Worm (Caenorhabditis elegans) whole organism, L2 larva: ENCODE results near the gene chch-3.

ENCODE experiments used
- C34F6.9 ChIP-seq: fragments of 150-350 bp; optimal IDR thresholded peaks from 2 replicates; lab custom pipeline; 2014; ENCODE audit warnings: missing biosample characterization, missing genetic modification characterization
- F13H6.1 ChIP-seq: sonication (generic microtip); optimal IDR thresholded peaks from 2 replicates; lab custom pipeline; 2016; ENCODE audit warnings: missing genetic modification characterization, missing compliant biosample characterization
- Y55F3AM.14 ChIP-seq: fragments of 200-800 bp; sonication (Bioruptor generic); optimal IDR thresholded peaks from 2 replicates; lab custom pipeline; 2018; ENCODE audit warnings: mild to moderate bottlenecking, missing genetic modification characterization, missing compliant biosample characterization
- ZK546.5 ChIP-seq: sonication (generic microtip); optimal IDR thresholded peaks from 2 replicates; lab custom pipeline; 2017; ENCODE audit warnings: missing biosample characterization, missing genetic modification characterization
- alr-1 ChIP-seq: fragments of 150-350 bp; optimal IDR thresholded peaks from 2 replicates; lab custom pipeline; 2014; ENCODE audit warnings: missing biosample characterization, missing genetic modification characterization
- aly-2 ChIP-seq: fragments of 150-350 bp; optimal IDR thresholded peaks from 2 replicates; lab custom pipeline; 2014; ENCODE audit warnings: missing biosample characterization, missing genetic modification characterization
- ceh-16 ChIP-seq: fragments of 150-350 bp; optimal IDR thresholded peaks from 2 replicates; lab custom pipeline; 2014; ENCODE audit warnings: missing biosample characterization, missing genetic modification characterization
- crh-2 ChIP-seq: sonication (generic microtip); optimal IDR thresholded peaks from 2 replicates; lab custom pipeline; 2017; ENCODE audit warnings: missing biosample characterization, missing genetic modification characterization
- egl-27 ChIP-seq: sonication (generic microtip); optimal IDR thresholded peaks from 3 replicates; lab custom pipeline; 2017; ENCODE audit warnings: missing biosample characterization, missing genetic modification reagents, missing genetic modification characterization
- fos-1 ChIP-seq: fragments of 150-350 bp; optimal IDR thresholded peaks from 2 replicates; lab custom pipeline; 2014; ENCODE audit warnings: missing biosample characterization, missing genetic modification characterization
- gmeb-1 ChIP-seq: fragments of 150-350 bp; optimal IDR thresholded peaks from 2 replicates; lab custom pipeline; 2014; ENCODE audit warnings: missing biosample characterization, missing genetic modification characterization
- lin-13 ChIP-seq: fragments of 150-350 bp; optimal IDR thresholded peaks from 2 replicates; lab custom pipeline; 2014; ENCODE audit warnings: missing biosample characterization, missing genetic modification reagents, missing genetic modification characterization
- lin-39 ChIP-seq: fragments of 150-350 bp; optimal IDR thresholded peaks from 2 replicates; lab custom pipeline; 2014; ENCODE audit warnings: missing biosample characterization, missing genetic modification reagents, missing genetic modification characterization
- mab-5 ChIP-seq: fragments of 150-350 bp; optimal IDR thresholded peaks from 2 replicates; lab custom pipeline; 2014; ENCODE audit warnings: missing biosample characterization, missing genetic modification characterization
- mdl-1 ChIP-seq, 2 experiments: fragments of 150-350 bp in 1 of 2; sonication (generic microtip) in 1 of 2; optimal IDR thresholded peaks; 2 replicates each; lab custom pipeline; 2017; ENCODE audit warnings: missing biosample characterization in 2 of 2, missing genetic modification characterization in 2 of 2
- nhr-10 ChIP-seq: sonication (generic microtip); optimal IDR thresholded peaks from 2 replicates; lab custom pipeline; 2017; ENCODE audit warnings: missing biosample characterization, missing genetic modification characterization
- nhr-12 ChIP-seq: fragments of 150-350 bp; optimal IDR thresholded peaks from 2 replicates; lab custom pipeline; 2014; ENCODE audit warnings: missing biosample characterization, missing genetic modification characterization
- nhr-129 ChIP-seq: fragments of 150-350 bp; optimal IDR thresholded peaks from 2 replicates; lab custom pipeline; 2014; ENCODE audit warnings: missing biosample characterization, missing genetic modification characterization
- nhr-21 ChIP-seq: fragments of 150-350 bp; optimal IDR thresholded peaks from 2 replicates; lab custom pipeline; 2014; ENCODE audit warnings: missing biosample characterization, missing genetic modification characterization
- nhr-237 ChIP-seq: fragments of 150-350 bp; optimal IDR thresholded peaks from 2 replicates; lab custom pipeline; 2014; ENCODE audit warnings: missing biosample characterization, missing genetic modification characterization
- nhr-77 ChIP-seq: fragments of 150-350 bp; optimal IDR thresholded peaks from 2 replicates; lab custom pipeline; 2014; ENCODE audit warnings: missing biosample characterization, missing genetic modification characterization
- peb-1 ChIP-seq: fragments of 150-350 bp; optimal IDR thresholded peaks from 2 replicates; lab custom pipeline; 2014; ENCODE audit warnings: missing biosample characterization, missing genetic modification characterization
- sem-4 ChIP-seq: fragments of 150-350 bp; optimal IDR thresholded peaks from 2 replicates; lab custom pipeline; 2014; ENCODE audit warnings: missing biosample characterization, missing genetic modification reagents, missing genetic modification characterization
- skn-1 ChIP-seq: sonication (generic microtip); optimal IDR thresholded peaks from 2 replicates; lab custom pipeline; 2017; ENCODE audit warnings: missing biosample characterization, missing genetic modification characterization
- sma-3 ChIP-seq: sonication (generic microtip); optimal IDR thresholded peaks from 2 replicates; lab custom pipeline; 2016; ENCODE audit warnings: missing genetic modification reagents, missing genetic modification characterization, missing compliant biosample characterization
- sma-9 ChIP-seq, 2 experiments: fragments of 150-350 bp in 1 of 2; sonication (generic microtip) in 1 of 2; optimal IDR thresholded peaks; 2 replicates each; lab custom pipeline; 2014 to 2016; ENCODE audit warnings: missing genetic modification characterization in 2 of 2, mild to moderate bottlenecking in 1 of 2, missing biosample characterization in 1 of 2, missing compliant biosample characterization in 1 of 2, missing genetic modification reagents in 1 of 2, moderate library complexity in 1 of 2
- snpc-4 ChIP-seq: fragments of 150-350 bp; optimal IDR thresholded peaks from 2 replicates; lab custom pipeline; 2014; ENCODE audit warnings: missing biosample characterization, missing genetic modification characterization
- unc-55 ChIP-seq: fragments of 150-350 bp; sonication (generic microtip); optimal IDR thresholded peaks from 3 replicates; lab custom pipeline; 2014; ENCODE audit warnings: missing biosample characterization, missing genetic modification reagents, missing genetic modification characterization
- unc-62 ChIP-seq: fragments of 150-350 bp; optimal IDR thresholded peaks from 2 replicates; lab custom pipeline; 2014; ENCODE audit warnings: missing biosample characterization, missing genetic modification reagents, missing genetic modification characterization
- zag-1 ChIP-seq: fragments of 150-350 bp; optimal IDR thresholded peaks from 2 replicates; lab custom pipeline; 2014; ENCODE audit warnings: missing biosample characterization, missing genetic modification characterization
- ztf-11 ChIP-seq: sonication (generic microtip); optimal IDR thresholded peaks from 2 replicates; lab custom pipeline; 2017; ENCODE audit warnings: missing biosample characterization, missing genetic modification characterization
- ztf-4 ChIP-seq: fragments of 150-350 bp; optimal IDR thresholded peaks from 2 replicates; lab custom pipeline; 2014; ENCODE audit warnings: missing biosample characterization, missing genetic modification characterization

chch-3 gene

ce11 chrII:9385241-9385640, 31.6 kb upstream of the chch-3 start, which contains the start of gene C06C3.7:
Gene C06C3.7 (plus strand): TSS chrII:9385541.
- TF ChIP-seq unc-55 (no peak), lin-13 (GFP tag; lab: Kevin White, UChicago) (no peak), gmeb-1 (tag; lab: Kevin White, UChicago) (no peak), nhr-12 (tag; lab: Kevin White, UChicago) (no peak), ztf-11 (tag; lab: Kevin White, UChicago) (no peak), nhr-129 (tag; lab: Kevin White, UChicago) (no peak), nhr-77 (no peak), zag-1 (no peak), mab-5 (tag; lab: Kevin White, UChicago) (no peak), skn-1 (no peak), alr-1 (tag; lab: Kevin White, UChicago) (no peak), fos-1 (tag; lab: Kevin White, UChicago) (no peak), F13H6.1 (tag; lab: Kevin White, UChicago) (no peak), ceh-16 (tag; lab: Kevin White, UChicago) (no peak), nhr-21 (tag; lab: Kevin White, UChicago) (no peak), peb-1 (tag; lab: Kevin White, UChicago) (no peak), sma-3 (no peak), crh-2 (tag; lab: Kevin White, UChicago) (no peak)

- TF ChIP-seq ceh-16 (tag; lab: Kevin White, UChicago) = no peak
- TF ChIP-seq nhr-237 (tag; lab: Kevin White, UChicago) = no peak
- no peak for TF ChIP-seq fos-1 (tag; lab: Kevin White, UChicago)
Observed at ce11 chrII:9392724-9393123, 24.1 kb upstream of the chch-3 start, which contains the start of gene lido-17. Gene lido-17 (minus strand): TSS chrII:9392824.

- no peak for TF ChIP-seq sma-9 (GFP tag; optimal IDR thresholded peaks at IDR 0.05; lab: Kevin White, UChicago)
- TF ChIP-seq sma-9 (tag; optimal IDR thresholded peaks at IDR 0.05; lab: Kevin White, UChicago) = no peak
- TF ChIP-seq zag-1 = no peak
- TF ChIP-seq Y55F3AM.14 (GFP tag; lab: Kevin White, UChicago) = no peak
- TF ChIP-seq sem-4 (tag; lab: Kevin White, UChicago) = no peak
- no peak for TF ChIP-seq aly-2 (tag; lab: Kevin White, UChicago)
- no peak for TF ChIP-seq skn-1
- no peak for TF ChIP-seq lin-39 (tag; lab: Kevin White, UChicago)
Observed at ce11 chrII:9397496-9397895, 19.3 kb upstream of the chch-3 start, which contains the start of gene Y51B9A.9. Gene Y51B9A.9 (minus strand): TSS chrII:9397596.

ce11 chrII:9398370-9398901, 18.4 kb upstream of the chch-3 start, which contains the start of the genes Y51B9A.14 and Y51B9A.8:
Gene Y51B9A.14 (minus strand): TSS chrII:9398470.
Gene Y51B9A.8 (plus strand): TSS chrII:9398851.
- TF ChIP-seq gmeb-1 (tag; lab: Kevin White, UChicago) (no peak), nhr-129 (tag; lab: Kevin White, UChicago) (no peak)

- TF ChIP-seq egl-27 (tag; lab: Kevin White, UChicago) (no peak), nhr-10 (no peak), unc-62 (GFP tag; lab: Kevin White, UChicago) (no peak), snpc-4 (tag; lab: Kevin White, UChicago) (no peak), C34F6.9 (no peak), ztf-11 (tag; lab: Kevin White, UChicago) (no peak), ZK546.5 (tag; lab: Kevin White, UChicago) (no peak), mdl-1 (tag; optimal IDR thresholded peaks at IDR 0.05; lab: Kevin White, UChicago) (no peak), sma-9 (GFP tag; optimal IDR thresholded peaks at IDR 0.05; lab: Kevin White, UChicago) (no peak), sma-9 (tag; optimal IDR thresholded peaks at IDR 0.05; lab: Kevin White, UChicago) (no peak), fos-1 (tag; lab: Kevin White, UChicago) (no peak), ztf-4 (tag; lab: Kevin White, UChicago) (no peak), ceh-16 (tag; lab: Kevin White, UChicago) (no peak), peb-1 (tag; lab: Kevin White, UChicago) (no peak), F13H6.1 (tag; lab: Kevin White, UChicago) (no peak)
- TF ChIP-seq, all 48 proteins: peak for 0
Observed at ce11 chrII:9399746-9400145, 17.1 kb upstream of the chch-3 start, which contains the start of gene Y51B9A.7. Gene Y51B9A.7 (plus strand): TSS chrII:9400046.
